Worm (Caenorhabditis elegans): ENCODE results near the gene H38K22.9.

ce11 chrIII:4294153-4294862, 29.7 kb upstream of the H38K22.9 start, which contains the start of the genes nth-1 and R10E4.7:
- TF ChIP-seq lin-13 (GFP tag; optimal IDR thresholded peaks at IDR 0.05) = no peak
- no peak for TF ChIP-seq lsy-2 (tag; optimal IDR thresholded peaks at IDR 0.05)
- no peak for TF ChIP-seq skn-1 (tag; optimal IDR thresholded peaks at IDR 0.05)
- TF ChIP-seq T20F7.1 (GFP tag; optimal IDR thresholded peaks at IDR 0.05) = no peak
- no peak for TF ChIP-seq daf-12 (tag; optimal IDR thresholded peaks at IDR 0.05)
- TF ChIP-seq tag-97 (GFP tag; IDR thresholded peaks at IDR 0.05) = no peak
- TF ChIP-seq nhr-237 (tag; optimal IDR thresholded peaks at IDR 0.05) = no peak
- no peak for TF ChIP-seq nhr-102 (tag; optimal IDR thresholded peaks at IDR 0.05)

All from whole organism, L4 larva.